Worm (Caenorhabditis elegans) whole organism, L3 larva: ENCODE results near the gene rsks-1.

ENCODE experiments used
- R02D3.7 ChIP-seq: fragments of 150-350 bp; optimal IDR thresholded peaks from 2 replicates; lab custom pipeline; 2014; ENCODE audit warnings: missing biosample characterization, missing genetic modification characterization
- ama-1 ChIP-seq: fragments of 150-350 bp; optimal IDR thresholded peaks from 2 replicates; lab custom pipeline; 2018
- elt-1 ChIP-seq: fragments of 150-350 bp; optimal IDR thresholded peaks from 2 replicates; lab custom pipeline; 2014; ENCODE audit warnings: missing biosample characterization, missing genetic modification characterization
- elt-3 ChIP-seq, 3 experiments: fragments of 150-350 bp in 1 of 3; sonication (generic microtip) in 2 of 3; optimal IDR thresholded peaks; 2 replicates in 2 of 3; 4 replicates in 1 of 3; lab custom pipeline; 2014 to 2017; ENCODE audit warnings: missing biosample characterization in 3 of 3, missing genetic modification characterization in 3 of 3
- fkh-10 ChIP-seq: sonication (generic microtip); optimal IDR thresholded peaks from 2 replicates; lab custom pipeline; 2017; ENCODE audit warnings: missing biosample characterization, missing genetic modification reagents, missing genetic modification characterization
- fkh-2 ChIP-seq: fragments of 150-350 bp; optimal IDR thresholded peaks from 2 replicates; lab custom pipeline; 2014; ENCODE audit warnings: missing biosample characterization, missing genetic modification reagents, missing genetic modification characterization
- nfya-1 ChIP-seq: sonication (generic microtip); optimal IDR thresholded peaks from 2 replicates; lab custom pipeline; 2017; ENCODE audit warnings: missing genetic modification characterization, mild to moderate bottlenecking, missing compliant biosample characterization, antibody characterized with exemption, moderate library complexity; ENCODE audit not compliant: insufficient read depth
- nhr-76 ChIP-seq: fragments of 150-350 bp; sonication (generic microtip); optimal IDR thresholded peaks from 5 replicates; lab custom pipeline; 2014; ENCODE audit warnings: missing biosample characterization, missing genetic modification characterization
- skn-1 ChIP-seq: fragments of 150-350 bp; optimal IDR thresholded peaks from 2 replicates; lab custom pipeline; 2014; ENCODE audit warnings: missing biosample characterization, missing genetic modification characterization
- tbx-2 ChIP-seq: sonication (generic microtip); optimal IDR thresholded peaks from 2 replicates; lab custom pipeline; 2016; ENCODE audit warnings: mild to moderate bottlenecking, missing genetic modification characterization, missing compliant biosample characterization
- zag-1 ChIP-seq: fragments of 150-350 bp; optimal IDR thresholded peaks from 2 replicates; lab custom pipeline; 2014; ENCODE audit warnings: missing biosample characterization, missing genetic modification characterization
- ztf-11 ChIP-seq: fragments of 150-350 bp; optimal IDR thresholded peaks from 2 replicates; lab custom pipeline; 2014; ENCODE audit warnings: missing biosample characterization, missing genetic modification characterization

- TF ChIP-seq elt-3 (tag; optimal IDR thresholded peaks at IDR 0.05; lab: Kevin White, UChicago) (no peak), fkh-2 (tag; lab: Kevin White, UChicago) (no peak), elt-1 (tag; lab: Kevin White, UChicago) (peak; percentile 0), nfya-1 (tag; lab: Kevin White, UChicago) (no peak), fkh-10 (GFP tag; lab: Kevin White, UChicago) (no peak), R02D3.7 (tag; lab: Kevin White, UChicago) (no peak), skn-1 (tag; lab: Kevin White, UChicago) (no peak), tbx-2 (tag; lab: Kevin White, UChicago) (no peak), ztf-11 (tag; lab: Kevin White, UChicago) (no peak), ama-1 (lab: Kevin White, UChicago) (no peak), zag-1 (tag; lab: Kevin White, UChicago) (no peak), nhr-76 (tag; lab: Kevin White, UChicago) (no peak)
Observed at ce11 chrIII:11262089-11262488, 17.2 kb downstream of the rsks-1 start.
